Worm (Caenorhabditis elegans): ENCODE results near the gene trx-1.

trx-1 gene

DNA sequence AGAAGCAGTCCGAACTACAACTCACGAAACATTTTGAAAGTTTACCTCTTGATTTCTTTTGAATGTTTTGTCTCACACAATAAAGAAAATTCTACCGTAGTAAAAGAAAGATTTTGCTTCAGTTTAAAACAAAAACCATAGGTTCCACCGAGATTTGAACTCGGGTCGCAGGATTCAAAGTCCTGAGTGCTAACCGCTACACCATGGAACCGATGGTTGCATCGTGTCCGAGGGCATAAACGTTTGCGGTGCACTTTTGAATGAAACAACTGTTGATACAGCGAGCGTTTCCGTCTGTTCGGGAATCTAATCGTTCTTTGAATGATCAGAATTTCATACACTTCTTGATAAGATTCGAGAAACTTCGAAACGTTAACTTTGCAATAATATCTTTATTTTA is 3.4 kb upstream of the trx-1 start (continued):
- TF ChIP-seq ets-5 (GFP tag; IDR thresholded peaks at IDR 0.05) (no peak), nhr-19 (GFP tag; conservative IDR thresholded peaks at IDR 0.05) (peak; percentile 97), snpc-4 (tag; optimal IDR thresholded peaks at IDR 0.05) (no peak), ceh-88 (GFP tag; IDR thresholded peaks at IDR 0.05) (no peak), lin-15B (tag; optimal IDR thresholded peaks at IDR 0.05) (no peak), ceh-8 (GFP tag; optimal IDR thresholded peaks at IDR 0.05) (no peak), efl-3 (GFP tag; optimal IDR thresholded peaks at IDR 0.05) (no peak), nhr-71 (tag; optimal IDR thresholded peaks at IDR 0.05) (peak; percentile 83), nhr-28 (tag; optimal IDR thresholded peaks at IDR 0.05) (no peak), C16A3.4 (tag; optimal IDR thresholded peaks at IDR 0.05) (peak; percentile 73), hpl-2 (GFP tag; optimal IDR thresholded peaks at IDR 0.05) (peak; percentile 2), fos-1 (tag; optimal IDR thresholded peaks at IDR 0.05) (no peak), skn-1 (tag; optimal IDR thresholded peaks at IDR 0.05) (peak; percentile 8), alr-1 (tag; optimal IDR thresholded peaks at IDR 0.05; ENCODE audit: borderline replicate concordance) (no peak), lin-13 (GFP tag; optimal IDR thresholded peaks at IDR 0.05) (peak; percentile 11), C04F5.9 (tag; optimal IDR thresholded peaks at IDR 0.05) (no peak), nhr-237 (tag; optimal IDR thresholded peaks at IDR 0.05) (no peak), sptf-1 (tag; optimal IDR thresholded peaks at IDR 0.05) (no peak), ces-1 (GFP tag; optimal IDR thresholded peaks at IDR 0.05) (no peak), ceh-90 (tag; optimal IDR thresholded peaks at IDR 0.05) (no peak), blmp-1 (tag; optimal IDR thresholded peaks at IDR 0.05) (peak; percentile 28), nhr-76 (tag; optimal IDR thresholded peaks at IDR 0.05) (no peak), nhr-47 (tag; optimal IDR thresholded peaks at IDR 0.05) (peak; percentile 66), dsc-1 (tag; optimal IDR thresholded peaks at IDR 0.05) (no peak), nhr-77 (tag; optimal IDR thresholded peaks at IDR 0.05) (no peak), rnt-1 (tag; optimal IDR thresholded peaks at IDR 0.05) (peak; percentile 76), snu-23 (GFP tag; optimal IDR thresholded peaks at IDR 0.05) (peak; percentile 84), mef-2 (tag; optimal IDR thresholded peaks at IDR 0.05) (no peak), lin-35 (GFP tag; optimal IDR thresholded peaks at IDR 0.05) (peak; percentile 23 to 75), grh-1 (GFP tag; IDR thresholded peaks at IDR 0.05) (peak; percentile 37; the same call in 1 of the 2 replicates), dpl-1 (GFP tag; optimal IDR thresholded peaks at IDR 0.05) (peak; percentile 21 to 36 (median 25)), egl-13 (tag; optimal IDR thresholded peaks at IDR 0.05) (no peak), efl-1 (optimal IDR thresholded peaks at IDR 0.05) (peak; percentile 32 to 53), efl-1 (GFP tag; optimal IDR thresholded peaks at IDR 0.05 in 1 of 2) (peak in 1 of 2 experiments; percentile 0), unc-98 (GFP tag; IDR thresholded peaks at IDR 0.05) (no peak), aha-1 (tag; optimal IDR thresholded peaks at IDR 0.05) (no peak), egl-27 (tag; optimal IDR thresholded peaks at IDR 0.05) (no peak), irx-1 (tag; optimal IDR thresholded peaks at IDR 0.05) (peak; percentile 9)

DNA sequence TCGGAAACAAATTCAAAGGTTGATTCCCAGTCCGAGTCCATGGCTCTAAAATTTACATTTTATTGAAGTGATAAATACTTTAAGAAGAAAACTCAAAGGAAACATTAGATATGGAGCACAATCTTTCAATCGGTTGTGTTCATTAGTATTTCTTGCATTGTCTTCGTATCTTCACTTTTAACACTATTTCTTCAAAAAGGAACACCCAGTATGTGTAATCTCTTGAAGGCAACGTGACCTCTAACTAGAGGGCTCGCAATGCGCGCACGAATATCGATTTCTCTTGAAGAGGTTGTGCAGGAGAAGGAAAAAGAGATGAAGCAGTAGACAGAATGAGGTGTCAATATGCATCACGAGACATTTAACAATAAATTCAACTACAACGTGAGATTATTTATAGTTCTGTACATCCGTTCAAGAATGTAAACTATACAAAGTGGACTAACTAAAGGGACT is 1.7 kb upstream of the trx-1 start, which contains the start of the genes B0228.6 and B0228.1:
Gene B0228.6 (minus strand): TSS at position 51 of the 456 bp plus-strand sequence.
Gene B0228.1 (plus strand): TSS at position 228 of the 456 bp plus-strand sequence.
- TF ChIP-seq lin-14 (GFP tag; optimal IDR thresholded peaks at IDR 0.05) (peak; percentile 63), nhr-20 (tag; optimal IDR thresholded peaks at IDR 0.05) (no peak), mep-1 (tag; optimal IDR thresholded peaks at IDR 0.05) (no peak), fkh-8 (tag; optimal IDR thresholded peaks at IDR 0.05) (peak; percentile 31)

DNA sequence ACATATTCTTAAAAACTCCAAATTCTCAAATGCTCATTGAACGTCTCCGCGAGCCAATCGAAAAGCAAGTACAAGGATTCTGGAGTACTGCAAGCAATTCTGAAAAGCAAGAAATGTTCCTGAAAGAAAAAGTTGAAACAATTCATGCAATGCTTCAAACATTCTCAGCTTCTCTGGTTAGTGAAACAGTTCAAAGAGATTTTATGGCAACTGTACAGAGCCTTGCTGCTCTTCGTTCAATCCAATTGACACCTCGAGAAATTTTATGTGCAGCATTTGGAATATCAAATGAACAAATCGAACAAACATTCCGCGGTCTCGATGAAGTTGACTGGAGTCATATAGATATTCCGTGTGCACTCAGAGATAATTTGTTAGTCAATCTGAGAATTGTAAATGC is 16.7 kb downstream of the trx-1 start:
- TF ChIP-seq vab-15 (tag; optimal IDR thresholded peaks at IDR 0.05) (no peak), rnt-1 (tag; optimal IDR thresholded peaks at IDR 0.05) (no peak), pag-3 (tag; optimal IDR thresholded peaks at IDR 0.05; ENCODE audit: borderline replicate concordance, insufficient read depth) (no peak), nhr-77 (tag; optimal IDR thresholded peaks at IDR 0.05) (no peak), fos-1 (tag; optimal IDR thresholded peaks at IDR 0.05) (no peak), F16B12.6 (tag; optimal IDR thresholded peaks at IDR 0.05) (no peak), mef-2 (tag; optimal IDR thresholded peaks at IDR 0.05) (no peak), unc-98 (GFP tag; IDR thresholded peaks at IDR 0.05) (no peak), skn-1 (tag; optimal IDR thresholded peaks at IDR 0.05) (no peak), isw-1 (GFP tag; IDR thresholded peaks at IDR 0.05) (no peak)
